Worm (Caenorhabditis elegans): Measurements from ENCODE around the gene vit-5.

The vit-5 gene

DNA sequence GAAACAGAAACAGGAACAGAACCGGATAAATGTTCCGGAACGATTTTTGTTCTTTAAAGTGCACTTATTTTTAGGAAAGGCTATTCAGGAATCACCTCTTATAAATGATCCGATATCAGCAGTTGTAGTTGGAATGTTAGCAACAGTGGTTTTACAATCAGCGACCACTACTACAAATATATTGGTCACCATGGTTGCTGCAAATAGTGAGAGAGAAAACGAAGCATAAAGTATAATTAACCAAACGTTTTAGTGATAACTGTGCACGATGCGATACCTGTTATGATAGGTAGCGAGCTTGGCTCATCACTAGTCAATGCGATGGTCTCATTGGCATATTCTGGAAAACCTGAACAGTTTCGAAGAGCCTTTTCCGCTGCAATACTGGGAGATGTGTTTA, 33.8 kb upstream of the vit-5 start:
- TF ChIP-seq ceh-88 (GFP tag; IDR thresholded peaks at IDR 0.05) (no peak), alr-1 (tag; optimal IDR thresholded peaks at IDR 0.05; ENCODE audit: borderline replicate concordance) (no peak), egl-13 (tag; optimal IDR thresholded peaks at IDR 0.05) (no peak), ztf-4 (tag; optimal IDR thresholded peaks at IDR 0.05) (no peak), tlp-1 (tag; optimal IDR thresholded peaks at IDR 0.05) (no peak), unc-30 (tag; optimal IDR thresholded peaks at IDR 0.05) (no peak), ceh-90 (tag; optimal IDR thresholded peaks at IDR 0.05) (no peak), nhr-85 (tag) (no peak), nhr-76 (tag; optimal IDR thresholded peaks at IDR 0.05) (no peak)

DNA sequence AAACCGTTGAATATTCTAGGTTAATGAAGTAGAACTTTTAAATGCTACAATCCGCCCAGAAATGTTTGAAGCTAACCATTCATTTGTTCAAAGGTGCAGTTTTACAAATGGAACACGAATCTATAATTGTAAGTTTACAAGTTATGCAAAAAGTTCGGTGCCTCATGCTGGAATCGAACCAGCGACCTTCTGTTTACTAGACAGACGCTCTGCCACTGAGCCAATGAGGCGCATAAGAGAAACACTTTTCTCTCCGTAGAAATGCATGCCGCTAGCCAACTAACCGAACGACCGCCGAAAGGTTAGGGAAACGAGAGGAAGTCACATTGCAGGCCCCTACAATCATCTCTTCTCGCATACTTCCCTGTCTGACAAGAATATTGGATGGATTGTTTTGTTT, 32.0 kb upstream of the vit-5 start:
- TF ChIP-seq snu-23 (GFP tag; optimal IDR thresholded peaks at IDR 0.05) (peak; percentile 83), tbx-2 (tag; optimal IDR thresholded peaks at IDR 0.05) (peak; percentile 71), ceh-63 (GFP tag; optimal IDR thresholded peaks at IDR 0.05) (no peak), nhr-76 (tag; optimal IDR thresholded peaks at IDR 0.05) (peak; percentile 14), fkh-4 (tag; optimal IDR thresholded peaks at IDR 0.05; ENCODE audit: borderline replicate concordance) (no peak), alr-1 (tag; optimal IDR thresholded peaks at IDR 0.05; ENCODE audit: borderline replicate concordance) (no peak), isw-1 (GFP tag; IDR thresholded peaks at IDR 0.05) (peak; percentile 38), sup-37 (GFP tag; optimal IDR thresholded peaks at IDR 0.05) (no peak), F16B12.6 (tag; optimal IDR thresholded peaks at IDR 0.05) (no peak), aly-2 (tag; optimal IDR thresholded peaks at IDR 0.05) (peak; percentile 1), ztf-11 (tag; optimal IDR thresholded peaks at IDR 0.05) (no peak), pag-3 (tag; optimal IDR thresholded peaks at IDR 0.05; ENCODE audit: borderline replicate concordance, insufficient read depth) (no peak), hpl-2 (GFP tag; optimal IDR thresholded peaks at IDR 0.05) (no peak), unc-62 (GFP tag; optimal IDR thresholded peaks at IDR 0.05) (no peak), ama-1 (optimal IDR thresholded peaks at IDR 0.05) (no peak), elt-3 (tag; optimal IDR thresholded peaks at IDR 0.05) (peak in 2 of 6 experiments; percentile 18 to 49), fkh-8 (tag; optimal IDR thresholded peaks at IDR 0.05) (peak; percentile 68), nhr-20 (tag; optimal IDR thresholded peaks at IDR 0.05) (peak; percentile 76), ceh-90 (tag; optimal IDR thresholded peaks at IDR 0.05) (peak; percentile 24), fkh-10 (GFP tag; optimal IDR thresholded peaks at IDR 0.05) (peak; percentile 53), nhr-12 (tag; optimal IDR thresholded peaks at IDR 0.05) (no peak), hlh-17 (GFP tag; optimal IDR thresholded peaks at IDR 0.05; ENCODE audit: borderline replicate concordance) (no peak), jun-1 (tag; optimal IDR thresholded peaks at IDR 0.05) (peak; percentile 69), grh-1 (GFP tag; IDR thresholded peaks at IDR 0.05) (peak; percentile 20; the same call in 1 of the 2 replicates), rnt-1 (tag; optimal IDR thresholded peaks at IDR 0.05) (peak; percentile 75), nhr-71 (tag; optimal IDR thresholded peaks at IDR 0.05) (peak; percentile 75), C16A3.4 (tag; optimal IDR thresholded peaks at IDR 0.05) (peak; percentile 77), zag-1 (tag; optimal IDR thresholded peaks at IDR 0.05) (no peak), nhr-84 (tag; optimal IDR thresholded peaks at IDR 0.05) (no peak), aha-1 (tag; optimal IDR thresholded peaks at IDR 0.05) (no peak), egl-13 (tag; optimal IDR thresholded peaks at IDR 0.05) (peak; percentile 27), lin-15B (tag; optimal IDR thresholded peaks at IDR 0.05) (no peak), ces-1 (GFP tag; optimal IDR thresholded peaks at IDR 0.05) (no peak), pqm-1 (tag; optimal IDR thresholded peaks at IDR 0.05) (no peak), vab-15 (tag; optimal IDR thresholded peaks at IDR 0.05) (peak; percentile 12), nhr-90 (tag; optimal IDR thresholded peaks at IDR 0.05; ENCODE audit: poor library complexity) (peak; percentile 71), unc-98 (GFP tag; IDR thresholded peaks at IDR 0.05) (0 out of 2 replicates have a peak, but pooled peaks have one; percentile 23), ceh-8 (GFP tag; optimal IDR thresholded peaks at IDR 0.05) (peak; percentile 43), mep-1 (tag; optimal IDR thresholded peaks at IDR 0.05) (peak; percentile 64), mdl-1 (tag; optimal IDR thresholded peaks at IDR 0.05) (peak in 1 of 2 experiments; percentile 68), swsn-7 (tag; optimal IDR thresholded peaks at IDR 0.05) (peak; percentile 71), lin-39 (tag; optimal IDR thresholded peaks at IDR 0.05) (no peak), blmp-1 (tag; optimal IDR thresholded peaks at IDR 0.05) (no peak), irx-1 (tag; optimal IDR thresholded peaks at IDR 0.05) (peak; percentile 56), snpc-4 (tag; optimal IDR thresholded peaks at IDR 0.05) (peak; percentile 14), xbp-1 (tag; optimal IDR thresholded peaks at IDR 0.05) (peak; percentile 59), hlh-4 (tag; optimal IDR thresholded peaks at IDR 0.05) (no peak)

Data from whole organism, L1 larva.